Worm (Caenorhabditis elegans) whole organism, L4 larva: ENCODE data around the gene oac-48.

ENCODE experiments used
- ZK546.5 ChIP-seq, 2 experiments: sonication (generic microtip); optimal IDR thresholded peaks; 2 replicates each; lab custom pipeline; 2017; ENCODE audit warnings: missing biosample characterization in 2 of 2, missing genetic modification characterization in 2 of 2
- ama-1 ChIP-seq: fragments of 150-350 bp; optimal IDR thresholded peaks from 2 replicates; lab custom pipeline; 2014; ENCODE audit warnings: inconsistent platforms, mixed read lengths
- daf-8 ChIP-seq: fragments of 200-800 bp; sonication (Bioruptor generic); IDR thresholded peaks from 2 replicates; pipeline ENCODE4 v1.3.6; 2022; ENCODE audit warnings: missing genetic modification characterization, missing compliant biosample characterization
- dve-1 ChIP-seq: sonication (generic microtip); optimal IDR thresholded peaks from 2 replicates; lab custom pipeline; 2017; ENCODE audit warnings: antibody characterized with exemption, mild to moderate bottlenecking, missing genetic modification characterization, missing compliant biosample characterization; ENCODE audit not compliant: insufficient read depth
- egl-27 ChIP-seq: sonication (generic microtip); optimal IDR thresholded peaks from 3 replicates; lab custom pipeline; 2017; ENCODE audit warnings: missing biosample characterization, missing genetic modification reagents, missing genetic modification characterization
- jun-1 ChIP-seq: fragments of 150-350 bp; optimal IDR thresholded peaks from 2 replicates; lab custom pipeline; 2014; ENCODE audit warnings: missing biosample characterization, missing genetic modification reagents, missing genetic modification characterization
- mep-1 ChIP-seq: fragments of 150-350 bp; sonication (generic microtip); optimal IDR thresholded peaks from 3 replicates; lab custom pipeline; 2014; ENCODE audit warnings: missing biosample characterization, missing genetic modification characterization
- nhr-77 ChIP-seq: fragments of 150-350 bp; optimal IDR thresholded peaks from 2 replicates; lab custom pipeline; 2014; ENCODE audit warnings: missing biosample characterization, missing genetic modification characterization
- skn-1 ChIP-seq: fragments of 150-350 bp; optimal IDR thresholded peaks from 2 replicates; lab custom pipeline; 2014; ENCODE audit warnings: missing biosample characterization, missing genetic modification characterization
- snpc-4 ChIP-seq: fragments of 150-350 bp; optimal IDR thresholded peaks from 2 replicates; lab custom pipeline; 2014; ENCODE audit warnings: missing biosample characterization, missing genetic modification characterization

DNA sequence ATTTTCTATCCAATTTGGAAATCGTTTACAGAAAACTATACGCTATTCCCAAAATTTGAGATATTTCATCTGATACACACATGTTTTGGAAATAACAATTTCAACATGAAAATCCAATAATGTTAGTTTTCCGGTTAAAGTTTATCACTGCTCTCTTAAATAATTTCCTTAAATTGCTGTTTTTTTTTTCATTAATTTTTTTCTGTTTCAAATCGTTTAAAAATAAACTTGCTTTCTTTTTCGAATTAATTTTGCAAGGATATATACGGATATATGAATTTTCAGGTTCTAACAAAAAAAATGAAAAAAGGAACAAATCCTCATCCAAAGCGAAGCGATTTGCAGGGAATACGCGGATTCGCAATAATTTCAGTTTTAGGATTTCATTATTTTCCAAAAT is at the start of gene oac-48:
- no peak for TF ChIP-seq ZK546.5 (tag; optimal IDR thresholded peaks at IDR 0.05; lab: Kevin White, UChicago)
- no peak for TF ChIP-seq jun-1 (tag; lab: Kevin White, UChicago)
- TF ChIP-seq nhr-77 (tag; lab: Kevin White, UChicago): no peak
- TF ChIP-seq ama-1: no peak
- TF ChIP-seq dve-1 (tag; lab: Kevin White, UChicago): no peak
- TF ChIP-seq egl-27 (tag; lab: Kevin White, UChicago): no peak
- no peak for TF ChIP-seq daf-8 (GFP tag; lab: Robert Waterston, UW)
- no peak for TF ChIP-seq mep-1 (tag; lab: Kevin White, UChicago)
- no peak for TF ChIP-seq snpc-4
- TF ChIP-seq skn-1: no peak
